Fruit fly (Drosophila melanogaster) whole organism, embryonic: ENCODE results near the gene Acp76A.

ENCODE experiments used
- Asciz ChIP-seq: fragments of 200-800 bp; sonication (Bioruptor generic); optimal IDR thresholded peaks from 2 replicates; lab custom pipeline; 2017; ENCODE audit warnings: missing biosample characterization, mild to moderate bottlenecking, missing genetic modification characterization, missing genetic modification reagents
- Awh ChIP-seq: fragments of 200-800 bp; sonication (Bioruptor generic); IDR thresholded peaks from 2 replicates; pipeline ENCODE4, ENCODE4 v1.3.6; 2022; ENCODE audit warnings: missing biosample characterization, missing genetic modification characterization
- CG10274 ChIP-seq: fragments of 200-800 bp; sonication (Bioruptor generic); optimal IDR thresholded peaks from 3 replicates; lab custom pipeline; 2017; ENCODE audit warnings: missing biosample characterization, mild to moderate bottlenecking, missing genetic modification characterization
- CG10462 ChIP-seq: fragments of 200-800 bp; sonication (Bioruptor generic); optimal IDR thresholded peaks from 2 replicates; lab custom pipeline; 2016; ENCODE audit warnings: missing biosample characterization, missing genetic modification characterization
- CG11695 ChIP-seq: fragments of 200-800 bp; sonication (Bioruptor generic); IDR thresholded peaks from 3 replicates; pipeline ENCODE4 v1.3.6; 2022; ENCODE audit warnings: missing biosample characterization, missing genetic modification characterization
- CG12236 ChIP-seq: fragments of 200-800 bp; sonication (Bioruptor generic); optimal IDR thresholded peaks from 2 replicates; lab custom pipeline; 2016; ENCODE audit warnings: missing biosample characterization, missing genetic modification characterization
- CG1233 ChIP-seq: fragments of 200-800 bp; sonication (Bioruptor generic); optimal IDR thresholded peaks from 4 replicates; lab custom pipeline; 2018; ENCODE audit warnings: missing biosample characterization, mild to moderate bottlenecking, missing genetic modification characterization
- CG13123 ChIP-seq: fragments of 200-800 bp; sonication (Bioruptor generic); optimal IDR thresholded peaks from 2 replicates; lab custom pipeline; 2016; ENCODE audit warnings: missing biosample characterization, missing genetic modification characterization
- CG13424 ChIP-seq: fragments of 200-800 bp; sonication (Bioruptor generic); optimal IDR thresholded peaks from 2 replicates; lab custom pipeline; 2019; ENCODE audit warnings: missing biosample characterization, mild to moderate bottlenecking, missing genetic modification characterization, moderate library complexity
- CG14710 ChIP-seq: fragments of 200-800 bp; sonication (Bioruptor generic); optimal IDR thresholded peaks from 3 replicates; lab custom pipeline; 2019; ENCODE audit warnings: missing biosample characterization, mild to moderate bottlenecking, missing genetic modification characterization, moderate library complexity
- CG14860 ChIP-seq: fragments of 200-800 bp; sonication (Bioruptor generic); IDR thresholded peaks from 3 replicates; pipeline ENCODE4 v1.3.6; 2022; ENCODE audit warnings: missing biosample characterization, missing genetic modification characterization; ENCODE audit not compliant: partially characterized antibody
- CG17361 ChIP-seq: fragments of 200-800 bp; sonication (Bioruptor generic); IDR thresholded peaks from 3 replicates; pipeline ENCODE4 v1.3.6; 2022; ENCODE audit warnings: missing biosample characterization, missing genetic modification characterization
- CG18764 ChIP-seq: fragments of 200-800 bp; sonication (Bioruptor generic); optimal IDR thresholded peaks from 3 replicates; lab custom pipeline; 2016; ENCODE audit warnings: missing biosample characterization, missing genetic modification characterization
- CG2129 ChIP-seq: fragments of 200-800 bp; sonication (Bioruptor generic); IDR thresholded peaks from 2 replicates; pipeline ENCODE4 v1.3.6; 2022; ENCODE audit warnings: missing biosample characterization, missing genetic modification characterization; ENCODE audit not compliant: partially characterized antibody
- CG3847 ChIP-seq: fragments of 200-800 bp; sonication (Bioruptor generic); IDR thresholded peaks from 2 replicates; pipeline ENCODE4 v1.3.6; 2022; ENCODE audit warnings: missing biosample characterization, missing genetic modification characterization
- CG6654 ChIP-seq: fragments of 200-800 bp; sonication (Bioruptor generic); optimal IDR thresholded peaks from 2 replicates; lab custom pipeline; 2017; ENCODE audit warnings: missing biosample characterization, mild to moderate bottlenecking, missing genetic modification characterization
- CG6791 ChIP-seq: fragments of 200-800 bp; sonication (Bioruptor generic); IDR thresholded peaks from 3 replicates; pipeline ENCODE4 v1.3.6; 2022; ENCODE audit warnings: missing biosample characterization, missing genetic modification characterization; ENCODE audit not compliant: partially characterized antibody
- CG7357 ChIP-seq: fragments of 200-800 bp; sonication (Bioruptor generic); IDR thresholded peaks from 3 replicates; pipeline ENCODE4 v1.3.6; 2022; ENCODE audit warnings: missing biosample characterization, missing genetic modification characterization
- CG7786 ChIP-seq: fragments of 200-800 bp; sonication (Bioruptor generic); optimal IDR thresholded peaks from 2 replicates; lab custom pipeline; 2016; ENCODE audit warnings: missing biosample characterization, missing genetic modification characterization
- CG8089 ChIP-seq: fragments of 200-800 bp; sonication (Bioruptor generic); optimal IDR thresholded peaks from 3 replicates; lab custom pipeline; 2016; ENCODE audit warnings: missing biosample characterization, missing genetic modification characterization
- CG8944 ChIP-seq: fragments of 200-800 bp; sonication (Bioruptor generic); optimal IDR thresholded peaks from 3 replicates; lab custom pipeline; 2016; ENCODE audit warnings: missing biosample characterization, missing genetic modification characterization
- CG9797 ChIP-seq: fragments of 200-800 bp; sonication (Bioruptor generic); optimal IDR thresholded peaks from 3 replicates; lab custom pipeline; 2018; ENCODE audit warnings: missing biosample characterization, mild to moderate bottlenecking, missing genetic modification characterization
- CkIIα-i1 ChIP-seq: fragments of 200-800 bp; sonication (Bioruptor generic); IDR thresholded peaks from 2 replicates; pipeline ENCODE4 v1.3.6; 2022; ENCODE audit warnings: missing biosample characterization, missing genetic modification characterization
- Dfd ChIP-seq, 2 experiments: fragments of >200 bp; optimal IDR thresholded peaks; 2 replicates each; lab custom pipeline; 2017; ENCODE audit warnings: missing biosample characterization in 2 of 2, missing genetic modification characterization in 2 of 2
- H2.0 ChIP-seq: fragments of 200-800 bp; sonication (Bioruptor generic); IDR thresholded peaks from 2 replicates; pipeline ENCODE4 v1.3.6; 2022; ENCODE audit warnings: missing biosample characterization, missing genetic modification characterization
- Hmr ChIP-seq: fragments of 200-800 bp; sonication (Bioruptor generic); optimal IDR thresholded peaks from 3 replicates; lab custom pipeline; 2017; ENCODE audit warnings: mild to moderate bottlenecking, missing biosample characterization, missing genetic modification reagents, missing genetic modification characterization
- Hr39 ChIP-seq: fragments of >200 bp; optimal IDR thresholded peaks from 2 replicates; lab custom pipeline; 2017
- Hr78 ChIP-seq, 2 experiments: fragments of 200-800 bp in 1 of 2; fragments of >200 bp in 1 of 2; sonication (Bioruptor generic) in 1 of 2; optimal IDR thresholded peaks; 2 replicates each; lab custom pipeline; 2017 to 2019; ENCODE audit warnings: missing biosample characterization in 2 of 2, missing genetic modification characterization in 2 of 2, mild to moderate bottlenecking in 1 of 2, moderate library complexity in 1 of 2
- Lim3 ChIP-seq: fragments of 200-800 bp; sonication (Bioruptor generic); IDR thresholded peaks from 2 replicates; pipeline ENCODE4 v1.3.6; 2022; ENCODE audit warnings: missing biosample characterization, missing genetic modification characterization
- NFAT ChIP-seq: fragments of 200-800 bp; sonication (Bioruptor generic); IDR thresholded peaks from 2 replicates; pipeline ENCODE4 v1.3.6; 2022; ENCODE audit warnings: missing biosample characterization, missing genetic modification characterization
- Nf-YB ChIP-seq: fragments of 200-800 bp; sonication (Bioruptor generic); optimal IDR thresholded peaks from 3 replicates; lab custom pipeline; 2019; ENCODE audit warnings: missing biosample characterization, mild to moderate bottlenecking, missing genetic modification characterization, moderate library complexity
- Oaz ChIP-seq: fragments of 200-800 bp; sonication (Bioruptor generic); IDR thresholded peaks from 2 replicates; pipeline ENCODE4 v1.3.6; 2022; ENCODE audit warnings: missing biosample characterization, missing genetic modification characterization
- Opbp ChIP-seq: fragments of 200-800 bp; sonication (Bioruptor generic); IDR thresholded peaks from 3 replicates; pipeline ENCODE4 v1.3.6; 2022; ENCODE audit warnings: missing biosample characterization, missing genetic modification characterization; ENCODE audit not compliant: partially characterized antibody
- Pdp1 ChIP-seq, 2 experiments: fragments of 200-800 bp; sonication (Bioruptor generic); optimal IDR thresholded peaks; 3 replicates each; lab custom pipeline; 2016; ENCODE audit warnings: missing biosample characterization in 2 of 2, missing genetic modification characterization in 2 of 2, mild to moderate bottlenecking in 1 of 2, moderate library complexity in 1 of 2
- Sin3A ChIP-seq: fragments of >200 bp; optimal IDR thresholded peaks from 2 replicates; lab custom pipeline; 2018
- ase ChIP-seq: fragments of 200-800 bp; sonication (Bioruptor generic); IDR thresholded peaks from 3 replicates; pipeline ENCODE4 v1.3.6; 2022; ENCODE audit warnings: missing biosample characterization, missing genetic modification characterization
- bcd ChIP-seq: fragments of 200-800 bp; sonication (Bioruptor generic); optimal IDR thresholded peaks from 2 replicates; lab custom pipeline; 2017; ENCODE audit warnings: missing biosample characterization, mild to moderate bottlenecking, missing genetic modification characterization
- bowl ChIP-seq: fragments of 200-800 bp; sonication (Bioruptor generic); IDR thresholded peaks from 2 replicates; pipeline ENCODE4 v1.3.6; 2022; ENCODE audit warnings: missing biosample characterization, missing genetic modification characterization
- chm ChIP-seq: fragments of 200-800 bp; sonication (Bioruptor generic); IDR thresholded peaks from 2 replicates; pipeline ENCODE4 v1.3.6; 2022; ENCODE audit warnings: missing biosample characterization, missing genetic modification characterization
- dati ChIP-seq: fragments of 200-800 bp; sonication (Bioruptor generic); IDR thresholded peaks from 2 replicates; pipeline ENCODE4 v1.3.6; 2022; ENCODE audit warnings: missing biosample characterization, missing genetic modification characterization
- disco-r ChIP-seq: fragments of 200-800 bp; sonication (Bioruptor generic); optimal IDR thresholded peaks from 2 replicates; lab custom pipeline; 2016; ENCODE audit warnings: missing biosample characterization, missing genetic modification characterization
- exex ChIP-seq: fragments of 200-800 bp; sonication (Bioruptor generic); optimal IDR thresholded peaks from 4 replicates; lab custom pipeline; 2018; ENCODE audit warnings: missing biosample characterization, mild to moderate bottlenecking, missing genetic modification characterization, moderate library complexity
- h ChIP-seq: fragments of >200 bp; optimal IDR thresholded peaks from 2 replicates; lab custom pipeline; 2017
- kni ChIP-seq: fragments of 200-800 bp; sonication (Bioruptor generic); optimal IDR thresholded peaks from 3 replicates; lab custom pipeline; 2017; ENCODE audit warnings: mild to moderate bottlenecking, missing biosample characterization, missing genetic modification reagents, missing genetic modification characterization
- pita ChIP-seq: fragments of 200-800 bp; sonication (Bioruptor generic); optimal IDR thresholded peaks from 2 replicates; lab custom pipeline; 2017; ENCODE audit warnings: missing biosample characterization, mild to moderate bottlenecking, missing genetic modification characterization
- pzg ChIP-seq: fragments of 200-800 bp; sonication (Bioruptor generic); optimal IDR thresholded peaks from 3 replicates; lab custom pipeline; 2018; ENCODE audit warnings: missing biosample characterization, mild to moderate bottlenecking, missing genetic modification characterization, moderate library complexity
- shn ChIP-seq: fragments of 200-800 bp; sonication (Bioruptor generic); optimal IDR thresholded peaks from 3 replicates; lab custom pipeline; 2016; ENCODE audit warnings: missing biosample characterization, missing genetic modification characterization
- stwl ChIP-seq: fragments of 200-800 bp; sonication (Bioruptor generic); optimal IDR thresholded peaks from 3 replicates; lab custom pipeline; 2018; ENCODE audit warnings: missing biosample characterization, mild to moderate bottlenecking, missing genetic modification characterization, moderate library complexity
- toy ChIP-seq: fragments of 200-800 bp; sonication (Bioruptor generic); IDR thresholded peaks from 2 replicates; pipeline ENCODE4 v1.3.6; 2022; ENCODE audit warnings: missing biosample characterization, missing genetic modification characterization
- unpg ChIP-seq: fragments of 200-800 bp; sonication (Bioruptor generic); optimal IDR thresholded peaks from 3 replicates; lab custom pipeline; 2018; ENCODE audit warnings: missing biosample characterization, mild to moderate bottlenecking, missing genetic modification characterization, moderate library complexity
- wdn ChIP-seq: fragments of 200-800 bp; sonication (Bioruptor generic); IDR thresholded peaks from 2 replicates; pipeline ENCODE4 v1.3.6; 2022; ENCODE audit warnings: missing biosample characterization, missing genetic modification characterization
- wek ChIP-seq: fragments of 200-800 bp; sonication (Bioruptor generic); optimal IDR thresholded peaks from 3 replicates; lab custom pipeline; 2018; ENCODE audit warnings: missing biosample characterization, mild to moderate bottlenecking, missing genetic modification characterization, moderate library complexity

The Acp76A gene

dm6 chr3L:19100188-19100587, 48.4 kb upstream of the Acp76A start, which contains the start of gene Gem2 (continued):
- TF ChIP-seq shn, result no peak
- TF ChIP-seq bowl (GFP tag; lab: Robert Waterston, UW), result no peak
- TF ChIP-seq wek (GFP tag; lab: Kevin White, UChicago), result no peak
- peak; percentile 98 for TF ChIP-seq stwl (tag; lab: Kevin White, UChicago)
- TF ChIP-seq kni (GFP tag; lab: Kevin White, UChicago), result no peak
- no peak for TF ChIP-seq Oaz (GFP tag; lab: Robert Waterston, UW)
- no peak for TF ChIP-seq CG8089
- TF ChIP-seq CG6791 (GFP tag; lab: Robert Waterston, UW), result 0 out of 3 replicates have a peak, but pooled peaks have one; percentile 21
- no peak for TF ChIP-seq chm (GFP tag; lab: Robert Waterston, UW)
- TF ChIP-seq NFAT (GFP tag; lab: Robert Waterston, UW), result no peak
- no peak for TF ChIP-seq CG18764 (GFP tag; lab: Kevin White, UChicago)
- TF ChIP-seq Opbp (GFP tag; lab: Robert Waterston, UW), result peak; percentile 20; the same call in 1 of the 3 replicates
- no peak for TF ChIP-seq CG2129
- no peak for TF ChIP-seq h (lab: Kevin White, UChicago)
- no peak for TF ChIP-seq CG11695 (GFP tag; lab: Robert Waterston, UW)
- TF ChIP-seq bcd (GFP tag; lab: Kevin White, UChicago), result no peak
- TF ChIP-seq Awh, result no peak
- peak; percentile 42 for TF ChIP-seq CG14710
- no peak for TF ChIP-seq Dfd (GFP tag; optimal IDR thresholded peaks at IDR 0.05; lab: Kevin White, UChicago)
- TF ChIP-seq Nf-YB, result no peak
- TF ChIP-seq CG17361, result no peak
- TF ChIP-seq Hmr, result no peak
- no peak for TF ChIP-seq exex (tag; lab: Kevin White, UChicago)
- TF ChIP-seq Asciz (GFP tag; lab: Kevin White, UChicago), result no peak
- TF ChIP-seq CG6654 (GFP tag; lab: Kevin White, UChicago), result no peak
- no peak for TF ChIP-seq pita
- TF ChIP-seq pzg (GFP tag; lab: Kevin White, UChicago), result peak; percentile 72
- peak; percentile 77 for TF ChIP-seq CG9797 (GFP tag; lab: Kevin White, UChicago)
- TF ChIP-seq disco-r (GFP tag; lab: Kevin White, UChicago), result no peak
- no peak for TF ChIP-seq CkIIα-i1 (GFP tag; lab: Robert Waterston, UW)
- peak; percentile 22 for TF ChIP-seq Sin3A (lab: Kevin White, UChicago)
- TF ChIP-seq Hr39 (lab: Kevin White, UChicago), result no peak
- no peak for TF ChIP-seq CG12236 (GFP tag; lab: Kevin White, UChicago)
- TF ChIP-seq Hr78 (GFP tag; optimal IDR thresholded peaks at IDR 0.05; lab: Kevin White, UChicago), result no peak
- no peak for TF ChIP-seq Lim3 (GFP tag; lab: Robert Waterston, UW)
- TF ChIP-seq CG3847 (GFP tag; lab: Robert Waterston, UW), result 0 out of 2 replicates have a peak, but pooled peaks have one; percentile 22
- TF ChIP-seq dati (GFP tag; lab: Robert Waterston, UW), result no peak
- TF ChIP-seq ase (GFP tag; lab: Robert Waterston, UW), result no peak
- no peak for TF ChIP-seq CG13123
- no peak for TF ChIP-seq CG7357 (GFP tag; lab: Robert Waterston, UW)
- TF ChIP-seq CG7786 (GFP tag; lab: Kevin White, UChicago), result no peak
- TF ChIP-seq CG10274 (GFP tag; lab: Kevin White, UChicago), result no peak
- no peak for TF ChIP-seq wdn (GFP tag; lab: Robert Waterston, UW)
- no peak for TF ChIP-seq CG14860 (GFP tag; lab: Robert Waterston, UW)
- TF ChIP-seq CG1233 (GFP tag; lab: Kevin White, UChicago), result no peak
- TF ChIP-seq toy (GFP tag; lab: Robert Waterston, UW), result no peak
- TF ChIP-seq Pdp1 (GFP tag; optimal IDR thresholded peaks at IDR 0.05; lab: Kevin White, UChicago), result peak in 1 of 2 experiments; percentile 10
- TF ChIP-seq unpg, result no peak
- no peak for TF ChIP-seq CG8944 (GFP tag; lab: Kevin White, UChicago)
- 0 out of 2 replicates have a peak, but pooled peaks have one; percentile 4 for TF ChIP-seq H2.0 (GFP tag; lab: Robert Waterston, UW)
- peak; percentile 30 for TF ChIP-seq CG10462 (GFP tag; lab: Kevin White, UChicago)
- TF ChIP-seq CG13424, result no peak
